Worm (Caenorhabditis elegans) whole organism, L1 larva: Measurements from ENCODE around the gene F46H6.5.

ENCODE experiments used
- aly-2 ChIP-seq: fragments of 150-350 bp; optimal IDR thresholded peaks from 2 replicates; lab custom pipeline; 2014; ENCODE audit warnings: missing biosample characterization, missing genetic modification characterization
- ama-1 ChIP-seq: fragments of 150-350 bp; optimal IDR thresholded peaks from 2 replicates; lab custom pipeline; 2014
- fkh-4 ChIP-seq: sonication (generic microtip); optimal IDR thresholded peaks from 2 replicates; lab custom pipeline; 2016; ENCODE audit warnings: missing compliant biosample characterization, missing genetic modification characterization, borderline replicate concordance
- fos-1 ChIP-seq: fragments of 150-350 bp; optimal IDR thresholded peaks from 2 replicates; lab custom pipeline; 2014; ENCODE audit warnings: missing biosample characterization, missing genetic modification characterization
- nhr-237 ChIP-seq: fragments of 150-350 bp; optimal IDR thresholded peaks from 2 replicates; lab custom pipeline; 2014; ENCODE audit warnings: missing biosample characterization, missing genetic modification characterization
- snpc-4 ChIP-seq: fragments of 150-350 bp; optimal IDR thresholded peaks from 2 replicates; lab custom pipeline; 2014; ENCODE audit warnings: missing biosample characterization, missing genetic modification characterization

DNA sequence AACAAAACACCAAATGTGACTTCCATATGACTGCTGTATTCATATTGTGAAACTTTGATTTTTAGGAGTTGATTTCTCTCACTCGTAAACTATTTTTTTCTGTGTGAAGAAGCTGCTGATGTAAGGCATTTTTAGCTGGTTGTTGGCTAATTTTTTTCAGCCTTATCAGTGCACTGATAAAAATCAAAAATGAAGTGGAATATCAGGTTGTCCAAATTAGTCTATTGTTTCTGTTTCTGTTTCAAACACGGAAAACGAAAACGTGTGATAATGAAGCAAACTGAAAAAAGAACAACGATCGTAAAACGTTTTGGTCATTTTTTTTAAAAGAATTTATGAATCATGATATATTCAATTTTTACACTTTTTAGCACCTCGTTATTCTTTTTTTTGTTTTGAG is 11.2 kb downstream of the F46H6.5 start:
- TF ChIP-seq fkh-4 (tag; lab: Kevin White, UChicago) = no peak
- no peak for TF ChIP-seq snpc-4 (tag; lab: Kevin White, UChicago)
- TF ChIP-seq ama-1 (lab: Kevin White, UChicago) = no peak
- no peak for TF ChIP-seq nhr-237 (tag; lab: Kevin White, UChicago)
- TF ChIP-seq fos-1 (tag; lab: Kevin White, UChicago) = no peak
- TF ChIP-seq aly-2 = no peak
